Worm (Caenorhabditis elegans): ENCODE data around the gene Y56A3A.7.
A peak's percentile ranks its signal among the peaks of the same experiment; 100 is the strongest.

Y56A3A.7 gene

DNA sequence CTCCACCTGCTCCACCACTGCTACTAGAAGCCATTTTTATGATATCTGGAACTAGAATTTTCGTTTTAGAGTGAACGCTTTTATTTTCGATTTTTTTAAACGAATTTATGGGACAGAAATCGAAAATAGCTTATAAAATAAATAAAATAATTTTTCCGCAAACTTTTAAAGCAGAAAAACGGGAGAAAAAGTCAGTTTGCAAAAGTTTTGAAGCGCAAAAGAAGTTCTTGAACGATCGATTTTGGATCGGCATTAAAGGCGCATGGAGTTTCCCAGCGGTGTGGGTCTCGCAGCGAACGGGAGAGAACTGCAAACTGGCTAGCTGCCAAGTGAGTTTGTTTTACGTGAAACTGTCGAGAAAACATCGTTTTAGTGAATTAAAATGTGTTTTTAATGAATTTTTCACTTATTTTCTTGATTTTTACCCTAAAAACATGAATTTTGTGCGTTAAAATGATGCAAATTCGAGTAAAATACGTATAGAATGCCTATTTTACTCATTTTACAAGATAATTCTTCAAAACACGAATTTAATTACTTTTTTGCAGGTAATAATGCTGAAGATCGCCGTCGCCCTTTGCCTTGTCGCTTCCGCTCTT, 26.5 kb downstream of the Y56A3A.7 start, which contains the start of the genes ccf-1 and trap-4 (continued):
- TF ChIP-seq C06A6.2 (GFP tag; conservative IDR thresholded peaks at IDR 0.05) (no peak), athp-1 (tag; optimal IDR thresholded peaks at IDR 0.05) (no peak), tbp1 (GFP tag; optimal IDR thresholded peaks at IDR 0.05) (no peak), Y67H2A.10 (GFP tag; conservative IDR thresholded peaks at IDR 0.05) (no peak), repo-1 (tag; optimal IDR thresholded peaks at IDR 0.05) (no peak), lir-1 (GFP tag; conservative IDR thresholded peaks at IDR 0.05) (0 out of 2 replicates have a peak, but pooled peaks have one; percentile 5), B0336.3 (GFP tag; IDR thresholded peaks at IDR 0.05) (no peak), egl-44 (GFP tag; IDR thresholded peaks at IDR 0.05) (no peak), F57A8.1 (GFP tag; optimal IDR thresholded peaks at IDR 0.05) (no peak), efl-1 (GFP tag; optimal IDR thresholded peaks at IDR 0.05) (no peak), F55B11.4 (tag; optimal IDR thresholded peaks at IDR 0.05; ENCODE audit: borderline replicate concordance, insufficient read depth) (no peak), ceh-27 (GFP tag; optimal IDR thresholded peaks at IDR 0.05) (no peak), nhr-80 (tag; optimal IDR thresholded peaks at IDR 0.05) (peak; percentile 13), hlh-26 (GFP tag; conservative IDR thresholded peaks at IDR 0.05) (no peak), ama-1 (optimal IDR thresholded peaks at IDR 0.05) (no peak), ama-1 (GFP tag; optimal IDR thresholded peaks at IDR 0.05) (no peak), ztf-28 (GFP tag; IDR thresholded peaks at IDR 0.05) (no peak), ztf-22 (GFP tag; optimal IDR thresholded peaks at IDR 0.05) (no peak), cebp-2 (GFP tag; IDR thresholded peaks at IDR 0.05) (no peak), Y53F4B.3 (GFP tag; IDR thresholded peaks at IDR 0.05) (no peak), ztf-25 (GFP tag; IDR thresholded peaks at IDR 0.05) (no peak), tbx-9 (tag; optimal IDR thresholded peaks at IDR 0.05; ENCODE audit: borderline replicate concordance) (no peak), hmg-20 (GFP tag; IDR thresholded peaks at IDR 0.05) (no peak), egl-18 (GFP tag; IDR thresholded peaks at IDR 0.05) (no peak), unc-130 (GFP tag; optimal IDR thresholded peaks at IDR 0.05) (no peak), snpc-1.3 (tag; optimal IDR thresholded peaks at IDR 0.05; ENCODE audit: insufficient read depth) (no peak), madf-8 (GFP tag; conservative IDR thresholded peaks at IDR 0.05) (no peak), F57C9.4 (tag; optimal IDR thresholded peaks at IDR 0.05) (no peak), sdz-38 (tag; optimal IDR thresholded peaks at IDR 0.05) (no peak), lag-1 (GFP tag; IDR thresholded peaks at IDR 0.05) (no peak), lsl-1 (GFP tag; optimal IDR thresholded peaks at IDR 0.05) (peak; percentile 19), bed-1 (GFP tag; IDR thresholded peaks at IDR 0.05) (no peak), nfya-2 (GFP tag; IDR thresholded peaks at IDR 0.05) (no peak), nhr-120 (GFP tag; IDR thresholded peaks at IDR 0.05) (no peak), xnd-1 (tag; optimal IDR thresholded peaks at IDR 0.05) (no peak), nfya-1 (tag; optimal IDR thresholded peaks at IDR 0.05; ENCODE audit: borderline replicate concordance, insufficient read depth) (no peak), dpl-1 (GFP tag; optimal IDR thresholded peaks at IDR 0.05) (no peak), snpc-1.1 (tag; optimal IDR thresholded peaks at IDR 0.05; ENCODE audit: insufficient read depth) (no peak), lin-35 (GFP tag; optimal IDR thresholded peaks at IDR 0.05) (peak in 1 of 3 experiments; percentile 28), lin-40 (tag; optimal IDR thresholded peaks at IDR 0.05) (peak; percentile 26), mcd-1 (GFP tag; IDR thresholded peaks at IDR 0.05) (peak; percentile 35; the same call in 1 of the 2 replicates), K12H6.12 (tag; optimal IDR thresholded peaks at IDR 0.05) (no peak), C17E4.6 (GFP tag; IDR thresholded peaks at IDR 0.05) (no peak), snpc-3.4 (tag; optimal IDR thresholded peaks at IDR 0.05) (peak; percentile 5), attf-6 (GFP tag; IDR thresholded peaks at IDR 0.05) (no peak), zim-3 (tag; optimal IDR thresholded peaks at IDR 0.05) (no peak), Y53G8AR.9 (GFP tag; conservative IDR thresholded peaks at IDR 0.05) (0 out of 2 replicates have a peak, but pooled peaks have one; percentile 27), F10E7.11 (tag; optimal IDR thresholded peaks at IDR 0.05) (no peak)
